Worm (Caenorhabditis elegans) whole organism, L4 larva: ENCODE data around the gene F13C5.1.
A peak's percentile ranks its signal among the peaks of the same experiment; 100 is the strongest.

Source experiments
- D1046.2 ChIP-seq: fragments of 200-800 bp; sonication (Bioruptor generic); IDR thresholded peaks from 2 replicates; pipeline ENCODE4 v1.3.6; 2022; ENCODE audit warnings: missing genetic modification characterization, missing compliant biosample characterization
- F26F4.8 ChIP-seq: fragments of 200-800 bp; sonication (Bioruptor generic); conservative IDR thresholded peaks from 2 replicates; pipeline ENCODE4 v1.3.6; 2022; ENCODE audit warnings: missing genetic modification characterization, missing compliant biosample characterization
- F49E8.2 ChIP-seq: sonication (generic microtip); optimal IDR thresholded peaks from 2 replicates; lab custom pipeline; 2016; ENCODE audit warnings: missing compliant biosample characterization, mild to moderate bottlenecking, missing genetic modification characterization, borderline replicate concordance
- Y48G9A.11 ChIP-seq: fragments of 200-800 bp; sonication (Bioruptor generic); IDR thresholded peaks from 2 replicates; pipeline ENCODE4 v1.3.6; 2022; ENCODE audit warnings: missing genetic modification reagents, missing genetic modification characterization, missing compliant biosample characterization
- Y75B8A.6 ChIP-seq: fragments of 200-800 bp; sonication (Bioruptor generic); IDR thresholded peaks from 2 replicates; pipeline ENCODE4 v1.3.6; 2022; ENCODE audit warnings: missing genetic modification reagents, missing genetic modification characterization, missing compliant biosample characterization
- ceh-20 ChIP-seq: fragments of 200-800 bp; sonication (Bioruptor generic); IDR thresholded peaks from 2 replicates; pipeline ENCODE4 v1.3.6; 2022; ENCODE audit warnings: missing genetic modification reagents, missing genetic modification characterization, missing compliant biosample characterization
- ceh-28 ChIP-seq: fragments of 150-350 bp; optimal IDR thresholded peaks from 2 replicates; lab custom pipeline; 2014; ENCODE audit warnings: missing biosample characterization, missing genetic modification reagents, missing genetic modification characterization
- ceh-32 ChIP-seq: sonication (generic microtip); optimal IDR thresholded peaks from 2 replicates; lab custom pipeline; 2016; ENCODE audit warnings: mild to moderate bottlenecking, missing genetic modification characterization, missing compliant biosample characterization; ENCODE audit not compliant: poor library complexity
- ceh-44 ChIP-seq: fragments of 200-800 bp; sonication (Bioruptor generic); IDR thresholded peaks from 2 replicates; pipeline ENCODE4 v1.3.6; 2022; ENCODE audit warnings: missing genetic modification reagents, missing genetic modification characterization, missing compliant biosample characterization
- ces-1 ChIP-seq: fragments of 150-350 bp; sonication (generic microtip); optimal IDR thresholded peaks from 4 replicates; lab custom pipeline; 2014; ENCODE audit warnings: missing biosample characterization, missing genetic modification reagents, missing genetic modification characterization
- ctbp-1 ChIP-seq: fragments of 200-800 bp; sonication (Bioruptor generic); IDR thresholded peaks from 2 replicates; pipeline ENCODE4 v1.3.6; 2022; ENCODE audit warnings: missing genetic modification reagents, missing genetic modification characterization, missing compliant biosample characterization
- daf-12 ChIP-seq: fragments of 150-350 bp; optimal IDR thresholded peaks from 2 replicates; lab custom pipeline; 2014; ENCODE audit warnings: missing biosample characterization, missing genetic modification reagents, missing genetic modification characterization
- daf-16 ChIP-seq, 3 experiments: sonication (generic microtip); optimal IDR thresholded peaks; 2 replicates each; lab custom pipeline; 2016 to 2017; ENCODE audit warnings: missing genetic modification characterization in 3 of 3, missing genetic modification reagents in 3 of 3, mild to moderate bottlenecking in 2 of 3, missing compliant biosample characterization in 2 of 3, missing biosample characterization in 1 of 3, moderate library complexity in 1 of 3
- daf-19 ChIP-seq: fragments of 200-800 bp; sonication (Bioruptor generic); conservative IDR thresholded peaks from 2 replicates; pipeline ENCODE4 v1.3.6; 2022; ENCODE audit warnings: missing genetic modification characterization, missing compliant biosample characterization
- dmd-6 ChIP-seq: fragments of 200-800 bp; sonication (Bioruptor generic); IDR thresholded peaks from 2 replicates; pipeline ENCODE4 v1.3.6; 2022; ENCODE audit warnings: missing genetic modification reagents, missing genetic modification characterization, missing compliant biosample characterization
- dve-1 ChIP-seq: sonication (generic microtip); optimal IDR thresholded peaks from 2 replicates; lab custom pipeline; 2017; ENCODE audit warnings: antibody characterized with exemption, mild to moderate bottlenecking, missing genetic modification characterization, missing compliant biosample characterization; ENCODE audit not compliant: insufficient read depth
- fos-1 ChIP-seq: fragments of 150-350 bp; optimal IDR thresholded peaks from 2 replicates; lab custom pipeline; 2014; ENCODE audit warnings: missing biosample characterization, missing genetic modification characterization
- gei-8 ChIP-seq: fragments of 200-800 bp; sonication (Bioruptor generic); optimal IDR thresholded peaks from 2 replicates; lab custom pipeline; 2018; ENCODE audit warnings: mild to moderate bottlenecking, missing genetic modification characterization, missing compliant biosample characterization
- hif-1 ChIP-seq, 2 experiments: sonication (generic microtip); optimal IDR thresholded peaks; 2 replicates each; lab custom pipeline; 2016 to 2017; ENCODE audit warnings: missing compliant biosample characterization in 2 of 2, missing genetic modification characterization in 2 of 2, missing genetic modification reagents in 2 of 2, missing genotype in 2 of 2, mild to moderate bottlenecking in 1 of 2
- hlh-11 ChIP-seq: fragments of 200-800 bp; sonication (Bioruptor generic); optimal IDR thresholded peaks from 2 replicates; lab custom pipeline; 2018; ENCODE audit warnings: mild to moderate bottlenecking, missing genetic modification characterization, missing compliant biosample characterization
- hlh-30 ChIP-seq: sonication (generic microtip); optimal IDR thresholded peaks from 2 replicates; lab custom pipeline; 2017; ENCODE audit warnings: antibody characterized with exemption, mild to moderate bottlenecking, missing genetic modification characterization, missing compliant biosample characterization; ENCODE audit not compliant: insufficient read depth
- lin-13 ChIP-seq: fragments of 150-350 bp; optimal IDR thresholded peaks from 2 replicates; lab custom pipeline; 2014; ENCODE audit warnings: missing biosample characterization, missing genetic modification reagents, missing genetic modification characterization
- lsy-2 ChIP-seq, 2 experiments: fragments of 150-350 bp in 1 of 2; sonication (generic microtip) in 1 of 2; optimal IDR thresholded peaks; 2 replicates each; lab custom pipeline; 2014 to 2017; ENCODE audit warnings: missing biosample characterization in 2 of 2, missing genetic modification characterization in 2 of 2
- madf-9 ChIP-seq: fragments of 200-800 bp; sonication (Bioruptor generic); conservative IDR thresholded peaks from 2 replicates; pipeline ENCODE4 v1.3.6; 2022; ENCODE audit warnings: missing genetic modification reagents, missing genetic modification characterization, missing compliant biosample characterization
- mdt-29 ChIP-seq: fragments of 200-800 bp; sonication (Bioruptor generic); IDR thresholded peaks from 2 replicates; pipeline ENCODE4 v1.3.6; 2022; ENCODE audit warnings: missing genetic modification reagents, missing genetic modification characterization, missing compliant biosample characterization
- mes-2 ChIP-seq: sonication (generic microtip); optimal IDR thresholded peaks from 2 replicates; lab custom pipeline; 2016; ENCODE audit warnings: missing genotype, mild to moderate bottlenecking, missing genetic modification characterization, missing compliant biosample characterization; ENCODE audit not compliant: poor library complexity, severe bottlenecking
- mxl-3 ChIP-seq: fragments of 200-800 bp; sonication (Bioruptor generic); optimal IDR thresholded peaks from 2 replicates; lab custom pipeline; 2018; ENCODE audit warnings: mild to moderate bottlenecking, missing genetic modification characterization, missing compliant biosample characterization
- nhr-111 ChIP-seq: fragments of 200-800 bp; sonication (Bioruptor generic); optimal IDR thresholded peaks from 2 replicates; lab custom pipeline; 2018; ENCODE audit warnings: mild to moderate bottlenecking, missing genetic modification characterization, missing compliant biosample characterization
- nhr-28 ChIP-seq: fragments of 150-350 bp; optimal IDR thresholded peaks from 2 replicates; lab custom pipeline; 2014; ENCODE audit warnings: missing biosample characterization, missing genetic modification characterization
- nhr-6 ChIP-seq: fragments of 150-350 bp; optimal IDR thresholded peaks from 2 replicates; lab custom pipeline; 2014; ENCODE audit warnings: missing biosample characterization, missing genetic modification characterization
- pha-4 ChIP-seq, 2 experiments: fragments of 150-350 bp in 1 of 2; fragments of 200-800 bp in 1 of 2; sonication (Bioruptor generic) in 1 of 2; IDR thresholded peaks in 1 of 2; optimal IDR thresholded peaks in 1 of 2; 2 replicates each; pipeline versions ENCODE4 v1.3.6 to Lab custom; 2014 to 2022; ENCODE audit warnings: missing genetic modification characterization in 2 of 2, missing genetic modification reagents in 2 of 2, missing biosample characterization in 1 of 2, missing compliant biosample characterization in 1 of 2
- php-3 ChIP-seq: fragments of 200-800 bp; sonication (Bioruptor generic); IDR thresholded peaks from 2 replicates; pipeline ENCODE4 v1.3.6; 2022; ENCODE audit warnings: missing genetic modification reagents, missing genetic modification characterization, missing compliant biosample characterization
- pqm-1 ChIP-seq: sonication (generic microtip); optimal IDR thresholded peaks from 2 replicates; lab custom pipeline; 2017; ENCODE audit warnings: missing biosample characterization, missing genetic modification characterization
- rbr-2 ChIP-seq: sonication (generic microtip); optimal IDR thresholded peaks from 2 replicates; lab custom pipeline; 2016; ENCODE audit warnings: missing genotype, missing genetic modification characterization, missing compliant biosample characterization
- set-16 ChIP-seq: fragments of 200-800 bp; sonication (Bioruptor generic); IDR thresholded peaks from 2 replicates; pipeline ENCODE4 v1.3.6; 2022; ENCODE audit warnings: missing genetic modification reagents, missing genetic modification characterization, missing compliant biosample characterization
- spr-1 ChIP-seq: sonication (generic microtip); optimal IDR thresholded peaks from 2 replicates; lab custom pipeline; 2016; ENCODE audit warnings: mild to moderate bottlenecking, missing genetic modification characterization, missing compliant biosample characterization
- unc-130 ChIP-seq: sonication (generic microtip); optimal IDR thresholded peaks from 2 replicates; lab custom pipeline; 2016; ENCODE audit warnings: missing genetic modification reagents, missing genetic modification characterization, missing compliant biosample characterization
- unc-62 ChIP-seq, 3 experiments: fragments of 150-350 bp in 1 of 3; sonication (generic microtip); optimal IDR thresholded peaks in 2 of 3; peaks in 1 of 3; 1 replicate in 1 of 3; 2 replicates in 2 of 3; lab custom pipeline; 2014 to 2017; ENCODE audit warnings: missing biosample characterization in 3 of 3, missing genetic modification characterization in 3 of 3, missing genetic modification reagents in 3 of 3, missing genotype in 1 of 3
- vab-7 ChIP-seq: fragments of 200-800 bp; sonication (Bioruptor generic); IDR thresholded peaks from 2 replicates; pipeline ENCODE4 v1.3.6; 2022; ENCODE audit warnings: missing genetic modification reagents, missing genetic modification characterization, missing compliant biosample characterization
- ztf-11 ChIP-seq: fragments of 150-350 bp; optimal IDR thresholded peaks from 2 replicates; lab custom pipeline; 2014; ENCODE audit warnings: missing biosample characterization, missing genetic modification characterization

The F13C5.1 gene

DNA sequence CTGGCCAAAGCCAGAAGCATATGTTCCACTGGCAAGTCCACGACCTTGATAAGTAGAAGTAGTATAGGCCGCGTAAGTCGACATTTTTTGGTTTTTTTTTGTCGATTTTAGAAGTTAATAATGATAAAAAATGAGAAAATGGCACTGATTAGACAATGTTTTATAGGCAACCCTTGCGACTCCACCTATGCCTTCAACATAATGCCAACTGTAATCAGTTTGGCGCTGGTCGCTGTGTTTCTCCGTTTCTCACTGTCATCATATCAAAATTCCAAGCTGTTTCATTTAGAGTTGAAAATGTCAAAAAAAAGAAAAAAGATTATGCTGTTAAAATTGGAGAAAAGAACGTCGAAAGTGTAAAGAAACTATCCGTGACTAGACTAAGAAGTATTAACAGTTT, 43.6 kb downstream of the F13C5.1 start (continued):
- TF ChIP-seq hif-1 (tag; optimal IDR thresholded peaks at IDR 0.05; lab: Kevin White, UChicago) (no peak), fos-1 (tag; lab: Kevin White, UChicago) (no peak), php-3 (GFP tag; lab: Robert Waterston, UW) (peak; percentile 46; the same call in 1 of the 2 replicates), ces-1 (GFP tag; lab: Kevin White, UChicago) (no peak), pha-4 (GFP tag; IDR thresholded peaks at IDR 0.05; lab: Robert Waterston, UW) (no peak), pha-4 (tag; optimal IDR thresholded peaks at IDR 0.05; lab: Kevin White, UChicago) (no peak), nhr-111 (no peak), unc-130 (GFP tag; lab: Kevin White, UChicago) (no peak), nhr-6 (tag; lab: Kevin White, UChicago) (peak; percentile 24), pqm-1 (tag; lab: Kevin White, UChicago) (peak; percentile 94), Y48G9A.11 (GFP tag; lab: Robert Waterston, UW) (no peak), dmd-6 (peak; percentile 64), vab-7 (GFP tag; lab: Robert Waterston, UW) (no peak), ceh-44 (GFP tag; lab: Robert Waterston, UW) (no peak), gei-8 (GFP tag; lab: Kevin White, UChicago) (no peak), ztf-11 (tag; lab: Kevin White, UChicago) (no peak), mes-2 (peak; percentile 23)

ce11 chrX:646493-646892, 44.5 kb downstream of the F13C5.1 start:
- no peak for TF ChIP-seq F49E8.2
- TF ChIP-seq mdt-29 (GFP tag; lab: Robert Waterston, UW), result no peak
- peak; percentile 49 for TF ChIP-seq nhr-28 (tag; lab: Kevin White, UChicago)
- no peak for TF ChIP-seq daf-12 (tag; lab: Kevin White, UChicago)
- TF ChIP-seq ceh-20 (GFP tag; lab: Robert Waterston, UW), result no peak
- TF ChIP-seq F26F4.8 (GFP tag; lab: Robert Waterston, UW), result no peak
- no peak for TF ChIP-seq hlh-30 (tag; lab: Kevin White, UChicago)
- peak; percentile 23 for TF ChIP-seq dve-1 (tag; lab: Kevin White, UChicago)
- no peak for TF ChIP-seq unc-130 (GFP tag; lab: Kevin White, UChicago)
- TF ChIP-seq daf-16 (GFP tag; optimal IDR thresholded peaks at IDR 0.05; lab: Kevin White, UChicago), result no peak
- TF ChIP-seq daf-16 (tag; optimal IDR thresholded peaks at IDR 0.05; lab: Kevin White, UChicago), result peak; percentile 4
- no peak for TF ChIP-seq set-16 (GFP tag; lab: Robert Waterston, UW)
- no peak for TF ChIP-seq php-3 (GFP tag; lab: Robert Waterston, UW)
- TF ChIP-seq gei-8 (GFP tag; lab: Kevin White, UChicago), result no peak
- no peak for TF ChIP-seq mes-2
- no peak for TF ChIP-seq ceh-32 (tag; lab: Kevin White, UChicago)
- TF ChIP-seq daf-19 (GFP tag; lab: Robert Waterston, UW), result no peak
- TF ChIP-seq Y75B8A.6, result no peak
- TF ChIP-seq D1046.2 (GFP tag; lab: Robert Waterston, UW), result no peak
- peak; percentile 53 for TF ChIP-seq hlh-11 (tag; lab: Kevin White, UChicago)
- peak; percentile 94 for TF ChIP-seq pqm-1 (tag; lab: Kevin White, UChicago)
- TF ChIP-seq vab-7 (GFP tag; lab: Robert Waterston, UW), result no peak
- TF ChIP-seq mxl-3 (GFP tag; lab: Kevin White, UChicago), result no peak
- TF ChIP-seq madf-9 (GFP tag; lab: Robert Waterston, UW), result no peak
- no peak for TF ChIP-seq rbr-2 (tag; lab: Kevin White, UChicago)
- no peak for TF ChIP-seq ctbp-1
- TF ChIP-seq lin-13, result no peak
- TF ChIP-seq ceh-44 (GFP tag; lab: Robert Waterston, UW), result no peak
- no peak for TF ChIP-seq ceh-28 (tag; lab: Kevin White, UChicago)
- peak; percentile 41; the same call in 1 of the 2 replicates for TF ChIP-seq dmd-6
- peak in 1 of 2 experiments; percentile 80 for TF ChIP-seq unc-62 (GFP tag; optimal IDR thresholded peaks at IDR 0.05 in 1 of 2; lab: Kevin White, UChicago)
- TF ChIP-seq unc-62 (tag; optimal IDR thresholded peaks at IDR 0.05; lab: Kevin White, UChicago), result no peak
- TF ChIP-seq lsy-2 (tag; optimal IDR thresholded peaks at IDR 0.05; lab: Kevin White, UChicago), result no peak
- no peak for TF ChIP-seq spr-1 (tag; lab: Kevin White, UChicago)
